Worm (Caenorhabditis elegans) whole organism, L1 larva: ENCODE measurements around the gene srd-8.

ENCODE experiments used
- aha-1 ChIP-seq: fragments of 150-350 bp; optimal IDR thresholded peaks from 2 replicates; lab custom pipeline; 2014; ENCODE audit warnings: missing biosample characterization, missing genetic modification characterization
- aly-2 ChIP-seq: fragments of 150-350 bp; optimal IDR thresholded peaks from 2 replicates; lab custom pipeline; 2014; ENCODE audit warnings: missing biosample characterization, missing genetic modification characterization
- ama-1 ChIP-seq: fragments of 150-350 bp; optimal IDR thresholded peaks from 2 replicates; lab custom pipeline; 2014
- ceh-82 ChIP-seq, 3 experiments: fragments of 150-350 bp in 1 of 3; sonication (generic microtip) in 2 of 3; optimal IDR thresholded peaks; 2 replicates each; lab custom pipeline; 2014 to 2017; ENCODE audit warnings: missing biosample characterization in 3 of 3, missing genetic modification characterization in 3 of 3
- ceh-90 ChIP-seq: sonication (generic microtip); optimal IDR thresholded peaks from 2 replicates; lab custom pipeline; 2016; ENCODE audit warnings: missing genetic modification characterization, missing compliant biosample characterization
- efl-3 ChIP-seq: fragments of 200-800 bp; sonication (Bioruptor generic); optimal IDR thresholded peaks from 2 replicates; lab custom pipeline; 2018; ENCODE audit warnings: mild to moderate bottlenecking, missing genetic modification characterization, missing compliant biosample characterization
- fkh-10 ChIP-seq: sonication (generic microtip); optimal IDR thresholded peaks from 2 replicates; lab custom pipeline; 2017; ENCODE audit warnings: missing biosample characterization, missing genetic modification reagents, missing genetic modification characterization
- lin-13 ChIP-seq: fragments of 150-350 bp; optimal IDR thresholded peaks from 2 replicates; lab custom pipeline; 2014; ENCODE audit warnings: missing biosample characterization, missing genetic modification reagents, missing genetic modification characterization
- mep-1 ChIP-seq: fragments of 150-350 bp; optimal IDR thresholded peaks from 2 replicates; lab custom pipeline; 2014; ENCODE audit warnings: missing biosample characterization, missing genetic modification characterization
- snpc-4 ChIP-seq: fragments of 150-350 bp; optimal IDR thresholded peaks from 2 replicates; lab custom pipeline; 2014; ENCODE audit warnings: missing biosample characterization, missing genetic modification characterization
- tbx-2 ChIP-seq: sonication (generic microtip); optimal IDR thresholded peaks from 2 replicates; lab custom pipeline; 2016; ENCODE audit warnings: missing genetic modification characterization, missing compliant biosample characterization

ce11 chrIV:5653649-5654048, 8.2 kb upstream of the srd-8 start, which contains the start of gene clec-178:
- no peak for TF ChIP-seq fkh-10 (GFP tag; lab: Kevin White, UChicago)
- TF ChIP-seq aha-1 (tag; lab: Kevin White, UChicago): no peak
- TF ChIP-seq ama-1 (lab: Kevin White, UChicago): no peak
- no peak for TF ChIP-seq efl-3
- TF ChIP-seq lin-13 (GFP tag; lab: Kevin White, UChicago): no peak
- no peak for TF ChIP-seq ceh-90
- no peak for TF ChIP-seq snpc-4
- no peak for TF ChIP-seq aly-2 (tag; lab: Kevin White, UChicago)
- TF ChIP-seq mep-1 (tag; lab: Kevin White, UChicago): no peak
- TF ChIP-seq ceh-82 (tag; optimal IDR thresholded peaks at IDR 0.05; lab: Kevin White, UChicago): no peak
- no peak for TF ChIP-seq tbx-2 (tag; lab: Kevin White, UChicago)
